Worm (Caenorhabditis elegans): ENCODE results near the gene swt-7.

ce11 chrV:5012193-5012853 is 18.3 kb downstream of the swt-7 start, which contains the start of gene srr-6:
- TF ChIP-seq lin-39 (tag; optimal IDR thresholded peaks at IDR 0.05) (no peak), fos-1 (tag; optimal IDR thresholded peaks at IDR 0.05) (no peak)
